Worm (Caenorhabditis elegans) whole organism, L3 larva: ENCODE results near the gene F49E8.7.

ENCODE experiments used
- aly-2 ChIP-seq: fragments of 150-350 bp; optimal IDR thresholded peaks from 2 replicates; lab custom pipeline; 2014; ENCODE audit warnings: missing biosample characterization, missing genetic modification characterization
- ama-1 ChIP-seq: fragments of 150-350 bp; optimal IDR thresholded peaks from 2 replicates; lab custom pipeline; 2018
- ceh-16 ChIP-seq: sonication (generic microtip); optimal IDR thresholded peaks from 2 replicates; lab custom pipeline; 2017; ENCODE audit warnings: missing biosample characterization, missing genetic modification characterization
- ceh-28 ChIP-seq: fragments of 150-350 bp; optimal IDR thresholded peaks from 2 replicates; lab custom pipeline; 2014; ENCODE audit warnings: missing biosample characterization, missing genetic modification reagents, missing genetic modification characterization
- ceh-9 ChIP-seq: sonication (generic microtip); optimal IDR thresholded peaks from 2 replicates; lab custom pipeline; 2018; ENCODE audit warnings: missing biosample characterization, missing genetic modification characterization
- daf-12 ChIP-seq: fragments of 150-350 bp; optimal IDR thresholded peaks from 2 replicates; lab custom pipeline; 2014; ENCODE audit warnings: missing biosample characterization, missing genetic modification reagents, missing genetic modification characterization
- egl-27 ChIP-seq: sonication (generic microtip); optimal IDR thresholded peaks from 4 replicates; lab custom pipeline; 2017; ENCODE audit warnings: missing biosample characterization, missing genetic modification reagents, missing genetic modification characterization
- egl-5 ChIP-seq: fragments of 150-350 bp; optimal IDR thresholded peaks from 2 replicates; lab custom pipeline; 2017; ENCODE audit warnings: missing biosample characterization, missing genetic modification reagents, missing genetic modification characterization, inconsistent platforms
- elt-1 ChIP-seq: fragments of 150-350 bp; optimal IDR thresholded peaks from 2 replicates; lab custom pipeline; 2014; ENCODE audit warnings: missing biosample characterization, missing genetic modification characterization
- elt-2 ChIP-seq: sonication (generic microtip); optimal IDR thresholded peaks from 2 replicates; lab custom pipeline; 2016; ENCODE audit warnings: missing genetic modification reagents, mild to moderate bottlenecking, missing genetic modification characterization, missing compliant biosample characterization
- eor-1 ChIP-seq, 2 experiments: fragments of 150-350 bp; optimal IDR thresholded peaks; 2 replicates each; lab custom pipeline; 2014 to 2018; ENCODE audit warnings: missing biosample characterization in 2 of 2, missing genetic modification characterization in 2 of 2
- fkh-10 ChIP-seq: sonication (generic microtip); optimal IDR thresholded peaks from 2 replicates; lab custom pipeline; 2017; ENCODE audit warnings: missing biosample characterization, missing genetic modification reagents, missing genetic modification characterization
- fkh-2 ChIP-seq: fragments of 150-350 bp; optimal IDR thresholded peaks from 2 replicates; lab custom pipeline; 2014; ENCODE audit warnings: missing biosample characterization, missing genetic modification reagents, missing genetic modification characterization
- fos-1 ChIP-seq: fragments of 150-350 bp; optimal IDR thresholded peaks from 2 replicates; lab custom pipeline; 2014; ENCODE audit warnings: missing biosample characterization, missing genetic modification characterization
- hmg-11 ChIP-seq: sonication (generic microtip); optimal IDR thresholded peaks from 2 replicates; lab custom pipeline; 2016; ENCODE audit warnings: missing genetic modification characterization, missing compliant biosample characterization
- jun-1 ChIP-seq: fragments of 150-350 bp; optimal IDR thresholded peaks from 2 replicates; lab custom pipeline; 2014; ENCODE audit warnings: missing biosample characterization, missing genetic modification reagents, missing genetic modification characterization
- lin-39 ChIP-seq: fragments of 150-350 bp; optimal IDR thresholded peaks from 2 replicates; lab custom pipeline; 2018; ENCODE audit warnings: missing biosample characterization, missing genetic modification reagents, missing genetic modification characterization
- mml-1 ChIP-seq: fragments of 150-350 bp; sonication (generic microtip); optimal IDR thresholded peaks from 3 replicates; lab custom pipeline; 2014; ENCODE audit warnings: missing biosample characterization, missing genetic modification characterization
- nfya-1 ChIP-seq: sonication (generic microtip); optimal IDR thresholded peaks from 2 replicates; lab custom pipeline; 2017; ENCODE audit warnings: missing genetic modification characterization, mild to moderate bottlenecking, missing compliant biosample characterization, antibody characterized with exemption, moderate library complexity; ENCODE audit not compliant: insufficient read depth
- nhr-237 ChIP-seq: fragments of 150-350 bp; optimal IDR thresholded peaks from 2 replicates; lab custom pipeline; 2014; ENCODE audit warnings: missing biosample characterization, missing genetic modification characterization
- nhr-25 ChIP-seq: sonication (generic microtip); optimal IDR thresholded peaks from 2 replicates; lab custom pipeline; 2017; ENCODE audit warnings: missing biosample characterization, missing genetic modification characterization
- nhr-28 ChIP-seq: fragments of 150-350 bp; optimal IDR thresholded peaks from 2 replicates; lab custom pipeline; 2014; ENCODE audit warnings: missing biosample characterization, missing genetic modification characterization
- nhr-43 ChIP-seq: sonication (generic microtip); optimal IDR thresholded peaks from 2 replicates; lab custom pipeline; 2016; ENCODE audit warnings: mild to moderate bottlenecking, missing genetic modification characterization, missing compliant biosample characterization; ENCODE audit not compliant: poor library complexity, severe bottlenecking
- nhr-67 ChIP-seq: fragments of 150-350 bp; optimal IDR thresholded peaks from 2 replicates; lab custom pipeline; 2014; ENCODE audit warnings: missing biosample characterization, missing genetic modification characterization
- nhr-76 ChIP-seq: fragments of 150-350 bp; sonication (generic microtip); optimal IDR thresholded peaks from 5 replicates; lab custom pipeline; 2014; ENCODE audit warnings: missing biosample characterization, missing genetic modification characterization
- pha-4 ChIP-seq: fragments of 150-350 bp; optimal IDR thresholded peaks from 2 replicates; lab custom pipeline; 2014; ENCODE audit warnings: missing biosample characterization, missing genetic modification reagents, missing genetic modification characterization
- snpc-4 ChIP-seq: fragments of 150-350 bp; optimal IDR thresholded peaks from 2 replicates; lab custom pipeline; 2014; ENCODE audit warnings: missing biosample characterization, missing genetic modification characterization
- tbx-2 ChIP-seq: sonication (generic microtip); optimal IDR thresholded peaks from 2 replicates; lab custom pipeline; 2016; ENCODE audit warnings: mild to moderate bottlenecking, missing genetic modification characterization, missing compliant biosample characterization
- unc-39 ChIP-seq: sonication (generic microtip); optimal IDR thresholded peaks from 4 replicates; lab custom pipeline; 2017; ENCODE audit warnings: missing biosample characterization, missing genetic modification characterization
- zag-1 ChIP-seq: fragments of 150-350 bp; optimal IDR thresholded peaks from 2 replicates; lab custom pipeline; 2014; ENCODE audit warnings: missing biosample characterization, missing genetic modification characterization
- ztf-11 ChIP-seq: fragments of 150-350 bp; optimal IDR thresholded peaks from 2 replicates; lab custom pipeline; 2014; ENCODE audit warnings: missing biosample characterization, missing genetic modification characterization
- ztf-4 ChIP-seq: fragments of 150-350 bp; optimal IDR thresholded peaks from 2 replicates; lab custom pipeline; 2014; ENCODE audit warnings: missing biosample characterization, missing genetic modification characterization

Gene F49E8.7

ce11 chrIV:7556265-7556866, at the start of gene F49E8.7, which contains the start of the genes F49E8.8 and nprl-2:
F49E8.7 (minus strand) TSS chrIV:7556365.
F49E8.8 (plus strand) TSS chrIV:7556637.
nprl-2 (plus strand) TSS chrIV:7556816.
- TF ChIP-seq pha-4 (tag; lab: Kevin White, UChicago) (peak; percentile 32), ceh-16 (no peak), ztf-4 (no peak), nhr-25 (no peak)

DNA sequence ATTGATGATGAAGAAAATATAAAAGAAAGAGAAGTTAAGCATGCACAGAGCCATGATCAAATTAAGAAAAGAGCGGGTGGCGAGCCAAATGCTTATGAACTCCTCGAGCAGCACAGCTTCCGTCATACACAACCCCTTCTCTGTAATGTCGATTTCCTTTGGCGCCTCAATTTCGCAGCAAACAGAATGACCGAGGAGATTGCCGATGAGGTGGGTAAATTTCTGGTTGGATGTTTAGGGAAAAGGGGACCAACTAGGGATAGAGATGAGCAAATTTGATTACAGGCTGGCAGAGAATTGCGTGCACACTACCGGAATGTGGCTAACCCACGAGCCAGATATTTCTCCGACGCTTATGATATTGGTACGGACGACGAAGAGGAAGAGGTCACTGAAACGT, 49.2 kb upstream of the F49E8.7 start:
- TF ChIP-seq fos-1 (tag; lab: Kevin White, UChicago), result no peak
- TF ChIP-seq fkh-10, result no peak
- TF ChIP-seq daf-12, result no peak
- no peak for TF ChIP-seq nhr-76
- TF ChIP-seq ceh-9, result no peak
- no peak for TF ChIP-seq elt-1 (tag; lab: Kevin White, UChicago)
- no peak for TF ChIP-seq egl-5 (tag; lab: Kevin White, UChicago)
- TF ChIP-seq ceh-28, result no peak
- no peak for TF ChIP-seq pha-4 (tag; lab: Kevin White, UChicago)
- TF ChIP-seq egl-27 (tag; lab: Kevin White, UChicago), result no peak
- TF ChIP-seq ztf-11 (tag; lab: Kevin White, UChicago), result no peak
- no peak for TF ChIP-seq ama-1 (lab: Kevin White, UChicago)
- no peak for TF ChIP-seq nhr-67 (tag; lab: Kevin White, UChicago)
- no peak for TF ChIP-seq unc-39 (tag; lab: Kevin White, UChicago)
- no peak for TF ChIP-seq nfya-1
- TF ChIP-seq hmg-11 (tag; lab: Kevin White, UChicago), result no peak
- TF ChIP-seq eor-1 (tag; optimal IDR thresholded peaks at IDR 0.05; lab: Kevin White, UChicago), result no peak
- no peak for TF ChIP-seq ztf-4
- no peak for TF ChIP-seq nhr-237 (tag; lab: Kevin White, UChicago)
- TF ChIP-seq, all 47 proteins: peak for 0

DNA sequence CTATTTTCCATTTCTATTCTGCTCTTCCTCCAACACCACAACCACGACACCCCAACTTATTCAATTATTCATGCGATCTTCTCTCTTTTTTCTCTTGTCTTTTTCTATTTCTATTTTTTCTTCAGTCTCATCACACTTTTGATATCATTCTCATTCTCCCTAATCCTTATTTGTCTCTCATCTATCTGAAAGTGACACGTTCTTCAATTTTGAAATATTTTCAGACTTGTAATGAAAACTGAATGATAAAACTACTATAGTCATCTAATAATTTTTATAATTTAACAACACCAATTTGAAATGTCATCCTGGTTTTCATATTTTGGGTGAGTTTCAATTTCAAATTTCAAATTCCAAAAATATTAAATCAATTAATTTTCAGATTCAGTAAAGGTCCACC, 32.5 kb upstream of the F49E8.7 start, which contains the start of gene cla-1:
Gene cla-1 (plus strand): TSS at position 301 of the 400 bp plus-strand sequence.
- TF ChIP-seq zag-1 (tag; lab: Kevin White, UChicago), result no peak
- TF ChIP-seq nhr-43, result no peak
- TF ChIP-seq mml-1 (tag; lab: Kevin White, UChicago), result no peak
- no peak for TF ChIP-seq unc-39 (tag; lab: Kevin White, UChicago)
- TF ChIP-seq fkh-2 (tag; lab: Kevin White, UChicago), result no peak
- no peak for TF ChIP-seq nhr-28 (tag; lab: Kevin White, UChicago)
- TF ChIP-seq ceh-16, result no peak
- no peak for TF ChIP-seq lin-39
- TF ChIP-seq fkh-10, result no peak
- TF ChIP-seq aly-2, result no peak
- no peak for TF ChIP-seq tbx-2 (tag; lab: Kevin White, UChicago)
- TF ChIP-seq ceh-9, result no peak
- TF ChIP-seq jun-1 (tag; lab: Kevin White, UChicago), result no peak
- no peak for TF ChIP-seq daf-12
- TF ChIP-seq elt-1 (tag; lab: Kevin White, UChicago), result no peak

ce11 chrIV:7586972-7587371, 30.8 kb upstream of the F49E8.7 start:
- TF ChIP-seq fkh-10, result peak; percentile 42
- TF ChIP-seq aly-2, result no peak
- TF ChIP-seq, all 47 proteins: peak for 1

ce11 chrIV:7585273-7585882, 29.2 kb upstream of the F49E8.7 start:
- TF ChIP-seq ztf-4 (no peak), tbx-2 (tag; lab: Kevin White, UChicago) (no peak), lin-39 (peak; percentile 84), hmg-11 (tag; lab: Kevin White, UChicago) (peak; percentile 42), snpc-4 (tag; lab: Kevin White, UChicago) (peak; percentile 11), nhr-67 (tag; lab: Kevin White, UChicago) (no peak), elt-2 (tag; lab: Kevin White, UChicago) (no peak), nfya-1 (peak; percentile 51)
